Comparison of ENCODE assay signal across 1 fruit fly cellular context in the genomic region with DNA sequence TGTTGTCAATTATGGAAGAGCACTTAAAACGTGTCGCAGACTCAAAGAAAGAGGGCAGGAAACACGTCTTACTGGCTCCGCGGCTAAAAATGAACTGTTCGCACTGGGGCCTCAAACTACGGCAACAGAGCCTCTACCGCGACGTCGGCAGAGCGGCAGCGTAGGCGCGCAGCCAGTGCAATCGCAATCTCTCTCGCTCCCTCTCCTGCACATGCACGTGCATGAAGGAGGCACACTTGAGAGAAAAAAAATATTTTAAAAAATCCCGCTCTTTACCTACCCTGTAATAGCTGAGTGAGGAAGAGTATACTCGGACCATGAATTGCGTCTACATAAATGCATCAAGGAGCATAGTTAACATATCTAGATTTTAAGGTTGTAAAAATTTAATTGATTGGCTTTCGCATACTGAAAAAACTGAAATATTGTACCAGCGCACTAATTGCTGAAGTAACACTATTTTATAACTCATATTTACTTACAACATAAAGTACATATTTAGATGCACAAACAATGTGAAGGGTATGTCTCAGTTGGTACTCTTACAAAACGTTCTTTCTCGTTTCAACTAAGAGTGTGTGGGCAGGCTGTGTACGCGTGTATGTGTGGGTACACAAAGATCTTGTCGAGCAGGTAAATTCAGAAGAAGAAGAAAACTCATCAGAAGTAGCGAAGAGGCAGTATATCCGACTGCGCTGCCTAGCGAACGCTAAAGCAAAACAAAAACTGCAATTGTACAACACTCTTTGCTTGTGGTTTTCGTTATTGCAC.
TF ChIP-seq lines count a peak whose summit lies in the region.

Gene hid, minus strand, starts transcription at position 100 of the 771 bp plus-strand sequence.

TF ChIP-seq in whole organism, embryonic, 481 proteins besides CTCF, POLR2A, EP300 and RAD21 (continued from another document and continues in another):
- TF ChIP-seq Nf-YA (GFP tag; IDR thresholded peaks at IDR 0.05; lab: Robert Waterston, UW) (peak; percentile 65; the same call in 1 of the 2 replicates), prd (optimal IDR thresholded peaks at IDR 0.05; lab: Kevin White, UChicago) (no peak), prd (GFP tag; IDR thresholded peaks at IDR 0.05; lab: Robert Waterston, UW) (peak; percentile 95), CG13287 (GFP tag; IDR thresholded peaks at IDR 0.05; lab: Robert Waterston, UW; ENCODE audit: partially characterized antibody) (no peak; the same call in 1 of the 2 replicates), H2.0 (GFP tag; IDR thresholded peaks at IDR 0.05; lab: Robert Waterston, UW) (peak; percentile 71), TFAM (GFP tag; optimal IDR thresholded peaks at IDR 0.05; lab: Kevin White, UChicago) (peak; percentile 53), CG34224 (GFP tag; IDR thresholded peaks at IDR 0.05; lab: Robert Waterston, UW; ENCODE audit: partially characterized antibody) (no peak), Rfx (GFP tag; IDR thresholded peaks at IDR 0.05; lab: Robert Waterston, UW) (peak; percentile 66), Max (GFP tag; optimal IDR thresholded peaks at IDR 0.05; lab: Kevin White, UChicago) (peak; percentile 89), Awh (GFP tag; IDR thresholded peaks at IDR 0.05; lab: Robert Waterston, UW) (peak; percentile 71), CG8478 (optimal IDR thresholded peaks at IDR 0.05; lab: Kevin White, UChicago) (no peak), so (GFP tag; IDR thresholded peaks at IDR 0.05; lab: Robert Waterston, UW) (peak; percentile 72; the same call in 2 of the 3 replicates), repo (GFP tag; optimal IDR thresholded peaks at IDR 0.05; lab: Kevin White, UChicago) (peak; percentile 71), Hmr (GFP tag; optimal IDR thresholded peaks at IDR 0.05; lab: Kevin White, UChicago) (peak; percentile 71), CG4730 (GFP tag; IDR thresholded peaks at IDR 0.05; lab: Robert Waterston, UW) (peak; percentile 75), NC2β (GFP tag; optimal IDR thresholded peaks at IDR 0.05; lab: Kevin White, UChicago) (peak; percentile 78), odd (GFP tag; optimal IDR thresholded peaks at IDR 0.05; lab: Kevin White, UChicago) (peak; percentile 70), CG6765 (GFP tag; optimal IDR thresholded peaks at IDR 0.05; lab: Kevin White, UChicago) (peak; percentile 47), ci (GFP tag; IDR thresholded peaks at IDR 0.05; lab: Robert Waterston, UW) (peak; percentile 70; the same call in 1 of the 3 replicates), org-1 (GFP tag; optimal IDR thresholded peaks at IDR 0.05; lab: Kevin White, UChicago) (peak; percentile 80), CG18011 (GFP tag; optimal IDR thresholded peaks at IDR 0.05; lab: Kevin White, UChicago) (peak; percentile 15), CG15011 (GFP tag; optimal IDR thresholded peaks at IDR 0.05; lab: Kevin White, UChicago) (peak; percentile 51), lmd (GFP tag; IDR thresholded peaks at IDR 0.05; lab: Robert Waterston, UW) (peak; percentile 82), ems (GFP tag; optimal IDR thresholded peaks at IDR 0.05; lab: Kevin White, UChicago) (peak; percentile 88), CG8924 (tag; optimal IDR thresholded peaks at IDR 0.05; lab: Kevin White, UChicago) (peak; percentile 88), schlank (tag; optimal IDR thresholded peaks at IDR 0.05; lab: Kevin White, UChicago) (no peak), danr (GFP tag; IDR thresholded peaks at IDR 0.05; lab: Robert Waterston, UW) (peak; percentile 80), CG7839 (tag; optimal IDR thresholded peaks at IDR 0.05; lab: Kevin White, UChicago) (peak; percentile 89), unpg (GFP tag; optimal IDR thresholded peaks at IDR 0.05; lab: Kevin White, UChicago) (peak; percentile 76), sr (GFP tag; IDR thresholded peaks at IDR 0.05; lab: Robert Waterston, UW) (peak; percentile 43; the same call in 1 of the 3 replicates), Bteb2 (GFP tag; optimal IDR thresholded peaks at IDR 0.05; lab: Kevin White, UChicago) (peak; percentile 60), abd-A (tag; optimal IDR thresholded peaks at IDR 0.05; lab: Kevin White, UChicago) (peak; percentile 37), CG6854 (GFP tag; optimal IDR thresholded peaks at IDR 0.05; lab: Kevin White, UChicago) (peak; percentile 16), kay (GFP tag; optimal IDR thresholded peaks at IDR 0.05; lab: Kevin White, UChicago) (peak; percentile 90), CG11456 (GFP tag; IDR thresholded peaks at IDR 0.05; lab: Robert Waterston, UW) (no peak; the same call in 2 of the 3 replicates), hb (GFP tag; IDR thresholded peaks at IDR 0.05; lab: Robert Waterston, UW; ENCODE audit: partially characterized antibody) (no peak), CG4404 (GFP tag; IDR thresholded peaks at IDR 0.05; lab: Robert Waterston, UW) (peak; percentile 85), CG4854 (GFP tag; optimal IDR thresholded peaks at IDR 0.05; lab: Kevin White, UChicago) (peak; percentile 72), lov (optimal IDR thresholded peaks at IDR 0.05; lab: Kevin White, UChicago) (no peak), lov (GFP tag; IDR thresholded peaks at IDR 0.05; lab: Robert Waterston, UW) (peak; percentile 67; the same call in 1 of the 3 replicates), CG14860 (GFP tag; IDR thresholded peaks at IDR 0.05; lab: Robert Waterston, UW; ENCODE audit: partially characterized antibody) (no peak), jigr1 (GFP tag; IDR thresholded peaks at IDR 0.05; lab: Robert Waterston, UW) (peak; percentile 85), gce (GFP tag; IDR thresholded peaks at IDR 0.05; lab: Robert Waterston, UW) (no peak; the same call in 2 of the 3 replicates), cas (GFP tag; IDR thresholded peaks at IDR 0.05; lab: Robert Waterston, UW) (0 out of 2 replicates have a peak, but pooled peaks have one; percentile 51), onecut (GFP tag; IDR thresholded peaks at IDR 0.05; lab: Robert Waterston, UW) (peak; percentile 76), CG10959 (GFP tag; IDR thresholded peaks at IDR 0.05; lab: Robert Waterston, UW) (peak; percentile 74), gt (GFP tag; IDR thresholded peaks at IDR 0.05; lab: Robert Waterston, UW) (peak; percentile 52; the same call in 1 of the 2 replicates), CG31388 (GFP tag; optimal IDR thresholded peaks at IDR 0.05; lab: Kevin White, UChicago) (peak; percentile 50), dmrt99B (tag; optimal IDR thresholded peaks at IDR 0.05; lab: Kevin White, UChicago) (peak; percentile 90), cato (GFP tag; optimal IDR thresholded peaks at IDR 0.05; lab: Kevin White, UChicago; ENCODE audit: borderline replicate concordance) (peak; percentile 80), zfh1 (GFP tag; IDR thresholded peaks at IDR 0.05; lab: Robert Waterston, UW) (peak; percentile 78), mld (GFP tag; IDR thresholded peaks at IDR 0.05; lab: Robert Waterston, UW; ENCODE audit: partially characterized antibody) (no peak), bbx (GFP tag; IDR thresholded peaks at IDR 0.05; lab: Robert Waterston, UW; ENCODE audit: partially characterized antibody) (peak; percentile 54; the same call in 1 of the 2 replicates), sd (tag; optimal IDR thresholded peaks at IDR 0.05; lab: Kevin White, UChicago) (peak; percentile 73), Doc2 (GFP tag; IDR thresholded peaks at IDR 0.05; lab: Robert Waterston, UW) (0 out of 2 replicates have a peak, but pooled peaks have one; percentile 40), grau (tag; optimal IDR thresholded peaks at IDR 0.05; lab: Kevin White, UChicago) (peak; percentile 85), CG5245 (GFP tag; optimal IDR thresholded peaks at IDR 0.05; lab: Kevin White, UChicago) (peak; percentile 83), exex (tag; optimal IDR thresholded peaks at IDR 0.05; lab: Kevin White, UChicago) (no peak), MBD-R2 (GFP tag; IDR thresholded peaks at IDR 0.05; lab: Robert Waterston, UW) (peak; percentile 23; the same call in 1 of the 2 replicates), CG3163 (GFP tag; optimal IDR thresholded peaks at IDR 0.05; lab: Kevin White, UChicago) (peak; percentile 95), CG4328 (GFP tag; optimal IDR thresholded peaks at IDR 0.05; lab: Kevin White, UChicago) (peak; percentile 71), CG13424 (tag; optimal IDR thresholded peaks at IDR 0.05; lab: Kevin White, UChicago) (peak; percentile 87), CG6654 (GFP tag; optimal IDR thresholded peaks at IDR 0.05; lab: Kevin White, UChicago) (peak; percentile 26), CG1529 (GFP tag; optimal IDR thresholded peaks at IDR 0.05; lab: Kevin White, UChicago) (peak; percentile 84), CG6689 (GFP tag; IDR thresholded peaks at IDR 0.05; lab: Robert Waterston, UW) (peak; percentile 90), CG12659 (GFP tag; optimal IDR thresholded peaks at IDR 0.05; lab: Kevin White, UChicago) (peak; percentile 77), Ada2b (GFP tag; IDR thresholded peaks at IDR 0.05; lab: Robert Waterston, UW) (peak; percentile 79), nmo (GFP tag; optimal IDR thresholded peaks at IDR 0.05; lab: Kevin White, UChicago) (peak; percentile 94), Lhr (GFP tag; optimal IDR thresholded peaks at IDR 0.05; lab: Kevin White, UChicago) (peak; percentile 61), Atf6 (GFP tag; IDR thresholded peaks at IDR 0.05; lab: Robert Waterston, UW) (peak; percentile 67; the same call in 1 of the 2 replicates), CG34422 (GFP tag; IDR thresholded peaks at IDR 0.05; lab: Robert Waterston, UW) (peak; percentile 82), CG7357 (GFP tag; IDR thresholded peaks at IDR 0.05; lab: Robert Waterston, UW) (peak; percentile 73; the same call in 2 of the 3 replicates), CG11093 (GFP tag; IDR thresholded peaks at IDR 0.05; lab: Robert Waterston, UW) (peak; percentile 84), Fer1 (GFP tag; optimal IDR thresholded peaks at IDR 0.05; lab: Kevin White, UChicago) (peak; percentile 69), pum (GFP tag; optimal IDR thresholded peaks at IDR 0.05; lab: Kevin White, UChicago) (peak; percentile 88), ab (GFP tag; optimal IDR thresholded peaks at IDR 0.05; lab: Kevin White, UChicago) (peak; percentile 75), zen (tag; optimal IDR thresholded peaks at IDR 0.05; lab: Kevin White, UChicago) (peak; percentile 90), Blimp-1 (GFP tag; optimal IDR thresholded peaks at IDR 0.05; lab: Kevin White, UChicago) (peak; percentile 78), CG7372 (GFP tag; IDR thresholded peaks at IDR 0.05; lab: Robert Waterston, UW) (peak; percentile 74), mirr (GFP tag; optimal IDR thresholded peaks at IDR 0.05; lab: Kevin White, UChicago) (peak; percentile 51), Ets65A (GFP tag; lab: Kevin White, UChicago) (peak; percentile 98), Dbx (GFP tag; IDR thresholded peaks at IDR 0.05; lab: Robert Waterston, UW) (peak; percentile 51; the same call in 1 of the 3 replicates), ro (GFP tag; IDR thresholded peaks at IDR 0.05; lab: Robert Waterston, UW) (peak; percentile 58; the same call in 1 of the 2 replicates), CG1603 (tag; optimal IDR thresholded peaks at IDR 0.05; lab: Kevin White, UChicago) (peak; percentile 83), cad (GFP tag; optimal IDR thresholded peaks at IDR 0.05; lab: Kevin White, UChicago) (peak; percentile 1), ttk (GFP tag; IDR thresholded peaks at IDR 0.05; lab: Robert Waterston, UW) (peak; percentile 78), eve (GFP tag; optimal IDR thresholded peaks at IDR 0.05; lab: Kevin White, UChicago) (peak; percentile 70 to 96), D (optimal IDR thresholded peaks at IDR 0.05; lab: Kevin White, UChicago) (no peak), D (GFP tag; optimal IDR thresholded peaks at IDR 0.05; lab: Kevin White, UChicago) (peak; percentile 91), Fer2 (tag; optimal IDR thresholded peaks at IDR 0.05; lab: Kevin White, UChicago) (peak; percentile 47), CHES-1-like (GFP tag; optimal IDR thresholded peaks at IDR 0.05; lab: Kevin White, UChicago) (peak; percentile 82), Eip74EF (GFP tag; optimal IDR thresholded peaks at IDR 0.05; lab: Kevin White, UChicago) (peak in 1 of 2 experiments; percentile 75), CG6791 (GFP tag; IDR thresholded peaks at IDR 0.05; lab: Robert Waterston, UW; ENCODE audit: partially characterized antibody) (peak; percentile 54; the same call in 1 of the 3 replicates), bsh (GFP tag; optimal IDR thresholded peaks at IDR 0.05; lab: Kevin White, UChicago) (peak; percentile 83 to 84), CG3847 (GFP tag; IDR thresholded peaks at IDR 0.05; lab: Robert Waterston, UW) (peak; percentile 72), chn (GFP tag; optimal IDR thresholded peaks at IDR 0.05; lab: Kevin White, UChicago) (peak; percentile 93), CG18262 (tag; optimal IDR thresholded peaks at IDR 0.05; lab: Kevin White, UChicago) (peak; percentile 92), gro (GFP tag; optimal IDR thresholded peaks at IDR 0.05; lab: Kevin White, UChicago) (peak; percentile 71), CG18476 (GFP tag; optimal IDR thresholded peaks at IDR 0.05; lab: Kevin White, UChicago) (peak; percentile 89), btn (GFP tag; optimal IDR thresholded peaks at IDR 0.05; lab: Kevin White, UChicago) (peak; percentile 89), scrt (GFP tag; optimal IDR thresholded peaks at IDR 0.05; lab: Kevin White, UChicago) (peak; percentile 61), fu2 (GFP tag; optimal IDR thresholded peaks at IDR 0.05; lab: Kevin White, UChicago) (peak; percentile 74), CG14050 (GFP tag; IDR thresholded peaks at IDR 0.05; lab: Robert Waterston, UW) (peak; percentile 79), Spps (tag; optimal IDR thresholded peaks at IDR 0.05; lab: Kevin White, UChicago) (peak; percentile 54), sens-2 (GFP tag; IDR thresholded peaks at IDR 0.05; lab: Robert Waterston, UW) (no peak), CG10462 (GFP tag; optimal IDR thresholded peaks at IDR 0.05; lab: Kevin White, UChicago) (peak; percentile 81), lab (GFP tag; optimal IDR thresholded peaks at IDR 0.05; lab: Kevin White, UChicago) (peak; percentile 82), lbe (GFP tag; optimal IDR thresholded peaks at IDR 0.05; lab: Kevin White, UChicago) (peak; percentile 88), CG11504 (tag; optimal IDR thresholded peaks at IDR 0.05; lab: Kevin White, UChicago) (peak; percentile 85), Side (GFP tag; optimal IDR thresholded peaks at IDR 0.05; lab: Kevin White, UChicago) (peak; percentile 88), stwl (tag; optimal IDR thresholded peaks at IDR 0.05; lab: Kevin White, UChicago) (peak; percentile 16), NfI (GFP tag; optimal IDR thresholded peaks at IDR 0.05; lab: Kevin White, UChicago) (peak; percentile 64), CrebB (tag; optimal IDR thresholded peaks at IDR 0.05; lab: Kevin White, UChicago) (peak; percentile 55), slou (GFP tag; optimal IDR thresholded peaks at IDR 0.05; lab: Kevin White, UChicago) (peak; percentile 63), CG13775 (GFP tag; optimal IDR thresholded peaks at IDR 0.05; lab: Kevin White, UChicago) (peak; percentile 86), CG6813 (GFP tag; optimal IDR thresholded peaks at IDR 0.05; lab: Kevin White, UChicago) (peak; percentile 55), CG1233 (GFP tag; optimal IDR thresholded peaks at IDR 0.05; lab: Kevin White, UChicago) (peak; percentile 86)
